Worm (Caenorhabditis elegans): ENCODE measurements around the gene C17F4.2.

C17F4.2 gene

ce11 chrII:3230422-3230821 lies 18.0 kb upstream of the C17F4.2 start, which contains the start of gene srh-297:
srh-297 (minus strand) TSS chrII:3230522.
- TF ChIP-seq egrh-3 (GFP tag; IDR thresholded peaks at IDR 0.05) (no peak), efl-1 (GFP tag; optimal IDR thresholded peaks at IDR 0.05) (no peak), mcd-1 (GFP tag; IDR thresholded peaks at IDR 0.05) (no peak), bed-1 (GFP tag; IDR thresholded peaks at IDR 0.05) (no peak), nfya-1 (tag; optimal IDR thresholded peaks at IDR 0.05; ENCODE audit: borderline replicate concordance, insufficient read depth) (no peak), ztf-25 (GFP tag; IDR thresholded peaks at IDR 0.05) (no peak)

DNA sequence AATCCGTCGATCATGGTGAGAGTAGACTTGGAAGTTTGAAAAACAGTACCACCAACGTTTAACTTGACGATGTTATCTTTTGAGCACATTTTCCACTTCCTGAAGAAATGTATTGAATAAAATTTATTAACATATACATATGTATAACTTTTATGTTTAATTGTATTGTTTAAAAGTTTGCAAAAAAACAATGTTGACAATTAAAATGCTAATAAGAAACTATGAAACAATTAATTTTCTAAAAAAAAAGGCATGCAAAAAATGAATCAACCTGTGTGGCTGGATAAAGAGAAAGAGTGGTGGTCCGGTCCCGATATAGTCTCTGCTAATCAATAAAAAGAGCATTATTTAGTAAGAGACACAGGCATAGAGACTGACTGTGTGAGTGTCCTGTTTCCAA lies 13.7 kb upstream of the C17F4.2 start, which contains the start of gene C17F4.8:
C17F4.8 (minus strand) TSS at position 101 of the 400 bp plus-strand sequence.
- TF ChIP-seq F22D6.2 (tag; optimal IDR thresholded peaks at IDR 0.05) (no peak), ztf-26 (tag; optimal IDR thresholded peaks at IDR 0.05) (no peak), sptf-2 (GFP tag; optimal IDR thresholded peaks at IDR 0.05) (no peak), hrde-1 (tag; optimal IDR thresholded peaks at IDR 0.05; ENCODE audit: borderline replicate concordance) (no peak), cebp-2 (GFP tag; IDR thresholded peaks at IDR 0.05) (no peak), lsy-27 (tag; optimal IDR thresholded peaks at IDR 0.05; ENCODE audit: borderline replicate concordance, insufficient read depth) (no peak)

ce11 chrII:3237038-3237521 lies 11.4 kb upstream of the C17F4.2 start, which contains the start of the genes srz-67 and C17F4.11:
srz-67 (minus strand) TSS chrII:3237138.
C17F4.11 (plus strand) TSS chrII:3237471.
- TF ChIP-seq madf-8 (GFP tag; conservative IDR thresholded peaks at IDR 0.05) = no peak
- TF ChIP-seq F37B4.10 (GFP tag; IDR thresholded peaks at IDR 0.05) = no peak
- no peak for TF ChIP-seq T26A5.8 (tag; optimal IDR thresholded peaks at IDR 0.05)
- no peak for TF ChIP-seq aptf-3 (GFP tag; IDR thresholded peaks at IDR 0.05)
- no peak for TF ChIP-seq ZK185.1 (tag; optimal IDR thresholded peaks at IDR 0.05; ENCODE audit: poor library complexity, severe bottlenecking)
- TF ChIP-seq K11D2.4 (GFP tag; IDR thresholded peaks at IDR 0.05) = no peak
- no peak for TF ChIP-seq rcor-1 (GFP tag; IDR thresholded peaks at IDR 0.05)
- no peak for TF ChIP-seq lir-1 (GFP tag; conservative IDR thresholded peaks at IDR 0.05)
- no peak for TF ChIP-seq Y56A3A.18 (GFP tag; IDR thresholded peaks at IDR 0.05)
- TF ChIP-seq nfya-1 (tag; optimal IDR thresholded peaks at IDR 0.05; ENCODE audit: borderline replicate concordance, insufficient read depth) = no peak
- no peak for TF ChIP-seq B0336.3 (GFP tag; IDR thresholded peaks at IDR 0.05)
- TF ChIP-seq dpff-1 (tag; optimal IDR thresholded peaks at IDR 0.05) = no peak
- no peak for TF ChIP-seq Y67H2A.10 (GFP tag; conservative IDR thresholded peaks at IDR 0.05)
- no peak for TF ChIP-seq mcd-1 (GFP tag; IDR thresholded peaks at IDR 0.05)
- no peak for TF ChIP-seq ekl-4 (GFP tag; IDR thresholded peaks at IDR 0.05)
- TF ChIP-seq ztf-18 (tag; optimal IDR thresholded peaks at IDR 0.05) = no peak
- no peak for TF ChIP-seq hlh-12 (tag; optimal IDR thresholded peaks at IDR 0.05)

DNA sequence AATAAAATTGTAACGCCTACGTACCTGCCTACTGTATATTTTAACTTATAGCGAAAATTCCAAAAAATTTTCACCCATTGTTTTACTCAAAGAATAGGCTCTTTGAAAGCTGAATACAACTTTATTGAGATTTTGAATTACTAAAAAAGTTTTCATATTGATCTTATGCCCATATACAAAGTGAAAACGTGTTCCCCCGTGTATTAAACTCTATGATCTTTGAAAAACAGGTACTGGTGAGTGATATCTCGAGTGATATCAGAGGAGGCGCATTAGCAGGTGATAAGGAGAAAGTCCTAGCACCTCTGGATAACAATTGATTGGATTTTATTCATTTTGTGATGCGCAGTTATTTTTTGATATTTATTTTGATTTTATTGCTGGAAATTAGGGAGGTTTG lies 8.3 kb upstream of the C17F4.2 start, which contains the start of gene C17F4.3:
C17F4.3 (plus strand) TSS at position 301 of the 400 bp plus-strand sequence.
- no peak for TF ChIP-seq ceh-40 (GFP tag; IDR thresholded peaks at IDR 0.05)
- no peak for TF ChIP-seq dpff-1 (tag; optimal IDR thresholded peaks at IDR 0.05)
- no peak for TF ChIP-seq ceh-58 (GFP tag; IDR thresholded peaks at IDR 0.05)
- no peak for TF ChIP-seq lsl-1 (GFP tag; optimal IDR thresholded peaks at IDR 0.05)
- no peak for TF ChIP-seq repo-1 (tag; optimal IDR thresholded peaks at IDR 0.05)
- TF ChIP-seq athp-1 (tag; optimal IDR thresholded peaks at IDR 0.05) = no peak
- no peak for TF ChIP-seq ztf-28 (GFP tag; IDR thresholded peaks at IDR 0.05)
- no peak for TF ChIP-seq tbp1 (GFP tag; optimal IDR thresholded peaks at IDR 0.05)
- TF ChIP-seq gei-17 (GFP tag; optimal IDR thresholded peaks at IDR 0.05) = no peak
- no peak for TF ChIP-seq F10E7.11 (tag; optimal IDR thresholded peaks at IDR 0.05)
- no peak for TF ChIP-seq dox-1 (GFP tag; IDR thresholded peaks at IDR 0.05)
- no peak for TF ChIP-seq snpc-4 (GFP tag; optimal IDR thresholded peaks at IDR 0.05)
- TF ChIP-seq snpc-4 (tag; optimal IDR thresholded peaks at IDR 0.05) = no peak
- no peak for TF ChIP-seq F49E8.2 (tag; optimal IDR thresholded peaks at IDR 0.05; ENCODE audit: insufficient read depth)
- no peak for TF ChIP-seq lir-1 (GFP tag; conservative IDR thresholded peaks at IDR 0.05)
